Fruit fly (Drosophila melanogaster): ENCODE results near the gene CG15212.

The CG15212 gene

DNA sequence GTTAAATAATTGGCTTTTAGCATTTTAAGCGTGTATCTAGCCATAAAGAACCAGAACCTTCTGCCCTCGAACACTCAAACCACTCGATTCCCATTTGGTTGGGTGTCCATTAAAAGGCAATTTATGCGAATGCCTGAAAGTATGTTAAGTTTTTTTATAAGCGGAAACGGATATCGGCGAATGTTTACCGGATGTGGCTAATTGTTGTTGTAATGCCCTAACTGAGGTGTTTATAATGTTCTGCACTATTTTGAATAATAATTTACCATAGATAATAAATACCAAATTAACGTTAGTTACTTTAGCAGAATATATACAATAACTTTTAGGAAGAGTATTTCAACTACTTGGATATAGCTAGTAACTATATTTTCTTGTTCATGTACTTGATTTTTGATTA, 34.7 kb upstream of the CG15212 start (continued):
- TF ChIP-seq CG6276 (GFP tag; optimal IDR thresholded peaks at IDR 0.05) (no peak), CG3919 (GFP tag; optimal IDR thresholded peaks at IDR 0.05) (peak; percentile 53), acj6 (GFP tag; optimal IDR thresholded peaks at IDR 0.05) (peak; percentile 31), Smox (GFP tag; optimal IDR thresholded peaks at IDR 0.05) (no peak), Gug (GFP tag; IDR thresholded peaks at IDR 0.05) (no peak), fkh (GFP tag; optimal IDR thresholded peaks at IDR 0.05) (no peak), svp (GFP tag) (no peak), CG8119 (GFP tag; IDR thresholded peaks at IDR 0.05) (no peak), net (GFP tag; optimal IDR thresholded peaks at IDR 0.05) (peak; percentile 38), CG32006 (GFP tag; optimal IDR thresholded peaks at IDR 0.05) (no peak)

DNA sequence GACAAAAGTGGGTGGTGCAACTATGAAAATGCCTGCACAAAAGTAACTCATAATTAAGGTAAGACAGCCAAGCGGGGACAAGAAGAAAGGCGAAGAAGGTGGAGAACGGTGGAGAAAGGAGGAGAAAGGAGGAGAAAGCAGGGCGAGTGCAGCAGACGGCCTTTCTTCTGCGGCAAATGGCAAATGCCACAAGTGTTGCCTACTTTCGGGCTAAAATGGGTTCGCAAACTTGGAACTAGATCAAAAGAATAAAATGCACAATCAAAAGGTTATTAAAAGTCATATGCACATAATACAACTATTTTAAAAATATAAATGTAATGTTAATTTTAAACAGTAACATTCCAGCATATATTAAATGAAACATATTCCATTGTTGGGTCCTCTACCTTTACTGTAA, 29.3 kb upstream of the CG15212 start:
- TF ChIP-seq Blimp-1 (GFP tag; optimal IDR thresholded peaks at IDR 0.05) (no peak), CG8632 (GFP tag; optimal IDR thresholded peaks at IDR 0.05) (no peak), CG4318 (GFP tag; optimal IDR thresholded peaks at IDR 0.05) (no peak), spab (GFP tag; optimal IDR thresholded peaks at IDR 0.05) (no peak), eg (GFP tag; IDR thresholded peaks at IDR 0.05) (no peak), Lpt (GFP tag; optimal IDR thresholded peaks at IDR 0.05) (no peak), CG16779 (tag; optimal IDR thresholded peaks at IDR 0.05) (no peak), CG32006 (GFP tag; optimal IDR thresholded peaks at IDR 0.05) (no peak), Sox14 (GFP tag; optimal IDR thresholded peaks at IDR 0.05) (no peak), Met (GFP tag; optimal IDR thresholded peaks at IDR 0.05) (no peak), cyc (GFP tag; optimal IDR thresholded peaks at IDR 0.05) (no peak), vri (GFP tag; optimal IDR thresholded peaks at IDR 0.05) (no peak), CG10669 (GFP tag; optimal IDR thresholded peaks at IDR 0.05) (no peak), CG11762 (GFP tag; optimal IDR thresholded peaks at IDR 0.05; ENCODE audit: insufficient read depth) (no peak), dsx (GFP tag; optimal IDR thresholded peaks at IDR 0.05; ENCODE audit: poor library complexity, severe bottlenecking) (no peak)

DNA sequence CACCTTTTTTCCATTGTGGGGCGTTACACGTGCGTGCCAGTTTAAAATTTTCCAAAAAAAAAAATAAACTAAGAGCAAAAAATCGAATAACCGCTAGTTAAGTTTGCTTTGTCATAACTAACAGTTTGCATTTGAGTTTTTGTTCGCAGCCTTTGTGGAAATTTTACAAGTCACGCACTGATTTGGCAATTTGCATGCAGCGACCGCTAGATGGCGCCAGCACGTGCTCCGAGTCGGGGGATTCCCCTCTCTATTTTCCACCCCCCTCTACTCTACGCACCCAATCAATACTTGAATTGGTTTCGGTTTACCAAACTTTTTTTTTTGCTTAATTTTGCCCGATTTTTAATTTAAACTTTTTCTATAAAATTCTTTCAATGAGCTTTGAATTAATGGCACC, 6.1 kb upstream of the CG15212 start:
- no peak for TF ChIP-seq Hr39 (GFP tag; optimal IDR thresholded peaks at IDR 0.05)
- no peak for TF ChIP-seq fd59A (GFP tag; optimal IDR thresholded peaks at IDR 0.05)
- TF ChIP-seq CG6163 (GFP tag; IDR thresholded peaks at IDR 0.05) = no peak
- TF ChIP-seq Ets96B (tag; optimal IDR thresholded peaks at IDR 0.05) = no peak
- no peak for TF ChIP-seq eg (GFP tag; IDR thresholded peaks at IDR 0.05)

DNA sequence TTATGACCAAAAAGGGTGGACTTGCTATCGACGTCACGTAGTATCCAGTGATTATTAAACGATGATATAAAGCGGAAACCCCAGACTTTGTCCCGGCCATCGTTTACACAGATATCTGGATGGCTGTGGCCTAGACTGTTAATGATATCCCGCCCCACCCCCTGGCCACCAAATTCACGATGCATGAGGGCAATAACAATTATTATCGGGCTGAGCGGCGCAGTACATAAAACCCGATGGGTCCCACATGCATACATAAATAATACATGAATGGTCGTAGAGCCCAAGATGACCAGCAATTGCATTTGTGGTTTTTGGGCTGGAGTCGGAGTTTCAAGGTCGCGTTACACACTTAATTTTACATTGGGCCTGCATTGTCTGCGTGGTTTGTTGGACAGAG, 3.7 kb upstream of the CG15212 start:
- no peak for TF ChIP-seq CG3919 (GFP tag; optimal IDR thresholded peaks at IDR 0.05)
- no peak for TF ChIP-seq pdm3 (GFP tag; optimal IDR thresholded peaks at IDR 0.05)
- no peak for TF ChIP-seq dsx (GFP tag; optimal IDR thresholded peaks at IDR 0.05; ENCODE audit: poor library complexity, severe bottlenecking)
- no peak for TF ChIP-seq acj6 (GFP tag; optimal IDR thresholded peaks at IDR 0.05)
- no peak for TF ChIP-seq CG6276 (GFP tag; optimal IDR thresholded peaks at IDR 0.05)
- no peak for TF ChIP-seq fd85E (GFP tag; optimal IDR thresholded peaks at IDR 0.05)
- peak; percentile 44 for TF ChIP-seq Eip78C (GFP tag)
- TF ChIP-seq CG6808 (GFP tag; optimal IDR thresholded peaks at IDR 0.05) = peak; percentile 25
- no peak for TF ChIP-seq CG10669 (GFP tag; optimal IDR thresholded peaks at IDR 0.05)
- no peak for TF ChIP-seq CG3032 (tag; optimal IDR thresholded peaks at IDR 0.05)
- TF ChIP-seq CG10631 (GFP tag; optimal IDR thresholded peaks at IDR 0.05) = no peak
- TF ChIP-seq vri (GFP tag; optimal IDR thresholded peaks at IDR 0.05) = no peak
- TF ChIP-seq CG6163 (GFP tag; IDR thresholded peaks at IDR 0.05) = 0 out of 3 replicates have a peak, but pooled peaks have one; percentile 14
- peak in 1 of 2 experiments; percentile 27 for TF ChIP-seq ss (GFP tag; optimal IDR thresholded peaks at IDR 0.05)
- TF ChIP-seq svp (GFP tag) = peak; percentile 25
- TF ChIP-seq cyc (GFP tag; optimal IDR thresholded peaks at IDR 0.05) = no peak
- TF ChIP-seq CG11294 (GFP tag; IDR thresholded peaks at IDR 0.05) = no peak
